Fruit fly (Drosophila melanogaster): ENCODE data around the gene CG11334.

- no peak for TF ChIP-seq Sin3A (optimal IDR thresholded peaks at IDR 0.05)
- TF ChIP-seq h (optimal IDR thresholded peaks at IDR 0.05), result no peak
- no peak for TF ChIP-seq psq (optimal IDR thresholded peaks at IDR 0.05)
- TF ChIP-seq ttk (optimal IDR thresholded peaks at IDR 0.05), result no peak
- TF ChIP-seq Myc (optimal IDR thresholded peaks at IDR 0.05), result no peak
- TF ChIP-seq insv (optimal IDR thresholded peaks at IDR 0.05), result no peak
These were observed 42.2 kb downstream of the CG11334 start for dm6 chr3R:31420675-31421074.
